Fruit fly (Drosophila melanogaster) whole organism, embryonic: ENCODE results near the gene MSAmiP.

ENCODE experiments used
- Bteb2 ChIP-seq: fragments of 200-800 bp; sonication (Bioruptor generic); optimal IDR thresholded peaks from 2 replicates; lab custom pipeline; 2016; ENCODE audit warnings: missing biosample characterization, missing genetic modification characterization
- CG12155 ChIP-seq: fragments of 200-800 bp; sonication (Bioruptor generic); optimal IDR thresholded peaks from 3 replicates; lab custom pipeline; 2016; ENCODE audit warnings: missing biosample characterization, missing genetic modification characterization
- CG13123 ChIP-seq: fragments of 200-800 bp; sonication (Bioruptor generic); optimal IDR thresholded peaks from 2 replicates; lab custom pipeline; 2016; ENCODE audit warnings: missing biosample characterization, missing genetic modification characterization
- CG14014 ChIP-seq: fragments of 200-800 bp; sonication (Bioruptor generic); IDR thresholded peaks from 2 replicates; pipeline ENCODE4 v1.3.6; 2022; ENCODE audit warnings: missing biosample characterization, missing genetic modification characterization
- CG14667 ChIP-seq: fragments of 200-800 bp; sonication (Bioruptor generic); IDR thresholded peaks from 2 replicates; pipeline ENCODE4 v1.3.6; 2022; ENCODE audit warnings: missing biosample characterization, missing genetic modification characterization
- CG15011 ChIP-seq: fragments of 200-800 bp; sonication (Bioruptor generic); optimal IDR thresholded peaks from 3 replicates; lab custom pipeline; 2018; ENCODE audit warnings: missing biosample characterization, mild to moderate bottlenecking, missing genetic modification characterization
- CG1603 ChIP-seq: fragments of 200-800 bp; sonication (Bioruptor generic); optimal IDR thresholded peaks from 2 replicates; lab custom pipeline; 2019; ENCODE audit warnings: missing biosample characterization, mild to moderate bottlenecking, missing genetic modification characterization, moderate library complexity
- CG16779 ChIP-seq: fragments of 200-800 bp; sonication (Bioruptor generic); IDR thresholded peaks from 2 replicates; pipeline ENCODE4 v1.3.6; 2022; ENCODE audit warnings: missing biosample characterization, missing genetic modification characterization
- CG18262 ChIP-seq: fragments of 200-800 bp; optimal IDR thresholded peaks from 3 replicates; lab custom pipeline; 2019; ENCODE audit warnings: missing biosample characterization, mild to moderate bottlenecking, missing genetic modification characterization, moderate library complexity
- CG2120 ChIP-seq: fragments of 200-800 bp; sonication (Bioruptor generic); optimal IDR thresholded peaks from 3 replicates; lab custom pipeline; 2016; ENCODE audit warnings: missing biosample characterization, missing genetic modification characterization
- CG31224 ChIP-seq: fragments of 200-800 bp; sonication (Bioruptor generic); IDR thresholded peaks from 2 replicates; pipeline ENCODE4 v1.3.6; 2022; ENCODE audit warnings: missing biosample characterization, missing genetic modification characterization
- CG31365 ChIP-seq: fragments of 200-800 bp; sonication (Bioruptor generic); optimal IDR thresholded peaks from 2 replicates; lab custom pipeline; 2018; ENCODE audit warnings: missing biosample characterization, mild to moderate bottlenecking, missing genetic modification characterization
- CG31388 ChIP-seq: fragments of 200-800 bp; sonication (Bioruptor generic); optimal IDR thresholded peaks from 2 replicates; lab custom pipeline; 2016; ENCODE audit warnings: missing biosample characterization, missing genetic modification characterization
- CG3407 ChIP-seq: fragments of 200-800 bp; sonication (Bioruptor generic); optimal IDR thresholded peaks from 2 replicates; lab custom pipeline; 2018; ENCODE audit warnings: missing biosample characterization, mild to moderate bottlenecking, missing genetic modification characterization
- CG3726 ChIP-seq: fragments of 200-800 bp; sonication (Bioruptor generic); IDR thresholded peaks from 3 replicates; pipeline ENCODE4, ENCODE4 v1.3.6; 2022; ENCODE audit warnings: missing biosample characterization, missing genetic modification characterization
- CG5180 ChIP-seq: fragments of 200-800 bp; sonication (Bioruptor generic); optimal IDR thresholded peaks from 3 replicates; lab custom pipeline; 2017; ENCODE audit warnings: missing biosample characterization, missing genetic modification characterization, mild to moderate bottlenecking, moderate library complexity, missing genetic modification reagents
- CG6765 ChIP-seq: fragments of 200-800 bp; sonication (Bioruptor generic); optimal IDR thresholded peaks from 3 replicates; lab custom pipeline; 2017; ENCODE audit warnings: missing biosample characterization, mild to moderate bottlenecking, missing genetic modification characterization
- CG7271 ChIP-seq: fragments of 200-800 bp; sonication (Bioruptor generic); optimal IDR thresholded peaks from 2 replicates; lab custom pipeline; 2018; ENCODE audit warnings: missing biosample characterization, mild to moderate bottlenecking, missing genetic modification characterization, moderate library complexity
- CG7372 ChIP-seq: fragments of 200-800 bp; sonication (Bioruptor generic); IDR thresholded peaks from 2 replicates; pipeline ENCODE4 v1.3.6; 2022; ENCODE audit warnings: missing biosample characterization, missing genetic modification characterization
- CG8281 ChIP-seq: fragments of 200-800 bp; sonication (Bioruptor generic); optimal IDR thresholded peaks from 2 replicates; lab custom pipeline; 2018; ENCODE audit warnings: missing biosample characterization, mild to moderate bottlenecking, missing genetic modification characterization, moderate library complexity
- Dbx ChIP-seq: fragments of 200-800 bp; sonication (Bioruptor generic); IDR thresholded peaks from 3 replicates; pipeline ENCODE4 v1.3.6; 2022; ENCODE audit warnings: missing biosample characterization, missing genetic modification characterization
- Deaf1 ChIP-seq: fragments of 200-800 bp; optimal IDR thresholded peaks from 3 replicates; lab custom pipeline; 2019; ENCODE audit warnings: missing biosample characterization, mild to moderate bottlenecking, missing genetic modification characterization, moderate library complexity
- Dfd ChIP-seq, 2 experiments: fragments of >200 bp; optimal IDR thresholded peaks; 2 replicates each; lab custom pipeline; 2017; ENCODE audit warnings: missing biosample characterization in 2 of 2, missing genetic modification characterization in 2 of 2
- Hand ChIP-seq: fragments of 200-800 bp; sonication (Bioruptor generic); optimal IDR thresholded peaks from 2 replicates; lab custom pipeline; 2017; ENCODE audit warnings: mild to moderate bottlenecking, missing biosample characterization, missing genetic modification reagents, missing genetic modification characterization
- Rfx ChIP-seq: fragments of 200-800 bp; sonication (Bioruptor generic); IDR thresholded peaks from 2 replicates; pipeline ENCODE4 v1.3.6; 2022; ENCODE audit warnings: missing biosample characterization, missing genetic modification characterization
- Sry-δ ChIP-seq: fragments of 200-800 bp; sonication (Bioruptor generic); optimal IDR thresholded peaks from 2 replicates; lab custom pipeline; 2016; ENCODE audit warnings: missing biosample characterization, missing genetic modification characterization
- ap ChIP-seq: fragments of 200-800 bp; sonication (Bioruptor generic); IDR thresholded peaks from 2 replicates; pipeline ENCODE4 v1.3.6; 2022; ENCODE audit warnings: missing biosample characterization, missing genetic modification characterization
- bbx ChIP-seq: fragments of 200-800 bp; sonication (Bioruptor generic); IDR thresholded peaks from 2 replicates; pipeline ENCODE4 v1.3.6; 2022; ENCODE audit warnings: missing biosample characterization, missing genetic modification characterization; ENCODE audit not compliant: partially characterized antibody
- bcd ChIP-seq: fragments of 200-800 bp; sonication (Bioruptor generic); optimal IDR thresholded peaks from 2 replicates; lab custom pipeline; 2017; ENCODE audit warnings: missing biosample characterization, mild to moderate bottlenecking, missing genetic modification characterization
- chinmo ChIP-seq: fragments of 200-800 bp; sonication (Bioruptor generic); IDR thresholded peaks from 4 replicates; pipeline ENCODE4 v1.3.6; 2022; ENCODE audit warnings: missing biosample characterization, missing genetic modification characterization; ENCODE audit not compliant: partially characterized antibody
- crc ChIP-seq: fragments of 200-800 bp; sonication (Bioruptor generic); optimal IDR thresholded peaks from 2 replicates; lab custom pipeline; 2016; ENCODE audit warnings: missing biosample characterization, missing genetic modification characterization
- crp ChIP-seq, 2 experiments: fragments of 200-800 bp; sonication (Bioruptor generic); optimal IDR thresholded peaks; 2 replicates in 1 of 2; 3 replicates in 1 of 2; lab custom pipeline; 2017; ENCODE audit warnings: missing biosample characterization in 2 of 2, missing genetic modification characterization in 2 of 2, mild to moderate bottlenecking in 1 of 2, moderate library complexity in 1 of 2
- dm ChIP-seq: fragments of 200-800 bp; sonication (Bioruptor generic); optimal IDR thresholded peaks from 3 replicates; lab custom pipeline; 2016; ENCODE audit warnings: missing biosample characterization, missing genetic modification characterization
- dmrt11E ChIP-seq: fragments of 200-800 bp; sonication (Bioruptor generic); optimal IDR thresholded peaks from 3 replicates; lab custom pipeline; 2018; ENCODE audit warnings: missing biosample characterization, mild to moderate bottlenecking, missing genetic modification characterization, moderate library complexity
- ems ChIP-seq: fragments of 200-800 bp; sonication (Bioruptor generic); optimal IDR thresholded peaks from 3 replicates; lab custom pipeline; 2016; ENCODE audit warnings: missing biosample characterization, missing genetic modification characterization
- en ChIP-seq: fragments of 200-800 bp; sonication (Bioruptor generic); optimal IDR thresholded peaks from 2 replicates; lab custom pipeline; 2016; ENCODE audit warnings: missing biosample characterization, missing genetic modification characterization
- ewg ChIP-seq: fragments of 200-800 bp; sonication (Bioruptor generic); optimal IDR thresholded peaks from 3 replicates; lab custom pipeline; 2017; ENCODE audit warnings: mild to moderate bottlenecking, missing biosample characterization, missing genetic modification reagents, missing genetic modification characterization
- gfzf ChIP-seq: fragments of 200-800 bp; sonication (Bioruptor generic); optimal IDR thresholded peaks from 2 replicates; lab custom pipeline; 2016; ENCODE audit warnings: missing biosample characterization, mild to moderate bottlenecking, missing genetic modification characterization, moderate library complexity
- gro ChIP-seq: fragments of 200-800 bp; sonication (Bioruptor generic); optimal IDR thresholded peaks from 2 replicates; lab custom pipeline; 2016; ENCODE audit warnings: missing biosample characterization, missing genetic modification characterization
- hkb ChIP-seq, 2 experiments: fragments of 200-800 bp in 1 of 2; fragments of >200 bp in 1 of 2; sonication (Bioruptor generic) in 1 of 2; IDR thresholded peaks in 1 of 2; optimal IDR thresholded peaks in 1 of 2; 2 replicates each; pipeline versions ENCODE4 v1.3.6 to Lab custom; 2017 to 2022; ENCODE audit warnings: missing biosample characterization in 1 of 2, missing genetic modification characterization in 1 of 2
- mam ChIP-seq: fragments of 200-800 bp; sonication (Bioruptor generic); optimal IDR thresholded peaks from 3 replicates; lab custom pipeline; 2016; ENCODE audit warnings: missing biosample characterization, missing genetic modification characterization
- nau ChIP-seq: fragments of 200-800 bp; sonication (Bioruptor generic); optimal IDR thresholded peaks from 3 replicates; lab custom pipeline; 2017; ENCODE audit warnings: missing biosample characterization, mild to moderate bottlenecking, missing genetic modification characterization, missing genetic modification reagents
- nom ChIP-seq: fragments of 200-800 bp; sonication (Bioruptor generic); optimal IDR thresholded peaks from 2 replicates; lab custom pipeline; 2017; ENCODE audit warnings: missing biosample characterization, missing genetic modification characterization, mild to moderate bottlenecking, moderate library complexity, missing genetic modification reagents
- sima ChIP-seq: fragments of 200-800 bp; sonication (Bioruptor generic); optimal IDR thresholded peaks from 2 replicates; lab custom pipeline; 2016; ENCODE audit warnings: missing biosample characterization, missing genetic modification characterization
- sug ChIP-seq: fragments of 200-800 bp; optimal IDR thresholded peaks from 2 replicates; lab custom pipeline; 2019; ENCODE audit warnings: missing biosample characterization, mild to moderate bottlenecking, missing genetic modification characterization, moderate library complexity
- tna ChIP-seq: fragments of 200-800 bp; sonication (Bioruptor generic); IDR thresholded peaks from 2 replicates; pipeline ENCODE4 v1.3.6; 2022; ENCODE audit warnings: missing biosample characterization, missing genetic modification characterization; ENCODE audit not compliant: partially characterized antibody
- ttk ChIP-seq: fragments of 200-800 bp; sonication (Bioruptor generic); IDR thresholded peaks from 2 replicates; pipeline ENCODE4 v2.1.2; 2022; ENCODE audit warnings: missing biosample characterization, missing genetic modification characterization
- unpg ChIP-seq: fragments of 200-800 bp; sonication (Bioruptor generic); optimal IDR thresholded peaks from 3 replicates; lab custom pipeline; 2018; ENCODE audit warnings: missing biosample characterization, mild to moderate bottlenecking, missing genetic modification characterization, moderate library complexity
- vnd ChIP-seq: fragments of 200-800 bp; sonication (Bioruptor generic); IDR thresholded peaks from 3 replicates; pipeline ENCODE4 v1.3.6; 2022; ENCODE audit warnings: missing biosample characterization, missing genetic modification characterization; ENCODE audit not compliant: partially characterized antibody
- zf30C ChIP-seq: fragments of 200-800 bp; sonication (Bioruptor generic); optimal IDR thresholded peaks from 3 replicates; lab custom pipeline; 2018; ENCODE audit warnings: missing biosample characterization, mild to moderate bottlenecking, missing genetic modification characterization

The MSAmiP gene

DNA sequence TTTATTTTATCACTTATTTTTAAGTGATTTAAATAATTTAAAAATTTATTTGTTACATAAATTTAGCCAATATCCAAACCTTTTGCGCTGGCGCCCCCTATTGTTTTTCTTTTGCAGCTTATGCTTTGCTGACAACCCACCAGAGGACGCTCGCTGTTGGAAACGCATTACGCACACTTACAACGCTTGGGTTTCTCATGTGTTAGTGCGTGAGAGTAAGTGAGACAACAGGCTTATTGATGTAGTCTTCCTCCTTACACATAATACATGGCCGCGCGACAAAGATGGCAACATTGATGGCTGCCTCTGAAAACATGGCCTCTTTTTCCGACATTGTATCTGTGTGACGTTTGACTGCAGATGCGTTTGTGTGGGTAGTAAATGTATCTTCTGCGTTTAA lies 26.8 kb downstream of the MSAmiP start (continued):
- TF ChIP-seq CG7372 (GFP tag; lab: Robert Waterston, UW) (peak; percentile 59; the same call in 1 of the 2 replicates), zf30C (GFP tag; lab: Kevin White, UChicago) (peak; percentile 6), CG1603 (tag; lab: Kevin White, UChicago) (peak; percentile 60), en (GFP tag; lab: Kevin White, UChicago) (peak; percentile 16), CG6765 (GFP tag; lab: Kevin White, UChicago) (no peak), sug (tag; lab: Kevin White, UChicago) (peak; percentile 52), CG3407 (GFP tag; lab: Kevin White, UChicago) (no peak), ems (GFP tag; lab: Kevin White, UChicago) (no peak), gro (GFP tag; lab: Kevin White, UChicago) (peak; percentile 35), Dbx (GFP tag; lab: Robert Waterston, UW) (peak; percentile 80), vnd (GFP tag; lab: Robert Waterston, UW) (no peak), nau (GFP tag; lab: Kevin White, UChicago) (no peak), bbx (peak; percentile 64), CG3726 (no peak), tna (GFP tag; lab: Robert Waterston, UW) (peak; percentile 24; the same call in 1 of the 2 replicates), crc (no peak), gfzf (GFP tag; lab: Kevin White, UChicago) (no peak), Bteb2 (GFP tag; lab: Kevin White, UChicago) (no peak), unpg (GFP tag; lab: Kevin White, UChicago) (peak; percentile 52), CG18262 (tag; lab: Kevin White, UChicago) (peak; percentile 54), hkb (optimal IDR thresholded peaks at IDR 0.05; lab: Kevin White, UChicago) (no peak), hkb (GFP tag; IDR thresholded peaks at IDR 0.05; lab: Robert Waterston, UW) (peak; percentile 38; the same call in 1 of the 2 replicates), Hand (no peak), CG14014 (GFP tag; lab: Robert Waterston, UW) (peak; percentile 17; the same call in 1 of the 2 replicates), nom (GFP tag; lab: Kevin White, UChicago) (no peak), dmrt11E (tag; lab: Kevin White, UChicago) (peak; percentile 54), ewg (GFP tag; lab: Kevin White, UChicago) (peak; percentile 98), CG15011 (GFP tag; lab: Kevin White, UChicago) (no peak), CG2120 (peak; percentile 44), CG12155 (peak; percentile 34), CG31365 (tag; lab: Kevin White, UChicago) (no peak), ap (GFP tag; lab: Robert Waterston, UW) (peak; percentile 42; the same call in 1 of the 2 replicates), CG14667 (GFP tag; lab: Robert Waterston, UW) (peak; percentile 54), crp (GFP tag; optimal IDR thresholded peaks at IDR 0.05; lab: Kevin White, UChicago) (no peak), Sry-δ (GFP tag; lab: Kevin White, UChicago) (no peak), dm (GFP tag; lab: Kevin White, UChicago) (peak; percentile 19), CG8281 (tag; lab: Kevin White, UChicago) (no peak), Rfx (GFP tag; lab: Robert Waterston, UW) (peak; percentile 84), Dfd (GFP tag; optimal IDR thresholded peaks at IDR 0.05; lab: Kevin White, UChicago) (peak in 1 of 2 experiments; percentile 39), Deaf1 (tag; lab: Kevin White, UChicago) (peak; percentile 65), CG16779 (GFP tag; lab: Robert Waterston, UW) (0 out of 2 replicates have a peak, but pooled peaks have one; percentile 34), chinmo (GFP tag; lab: Robert Waterston, UW) (peak; percentile 96), CG31388 (GFP tag; lab: Kevin White, UChicago) (peak; percentile 42), CG31224 (GFP tag; lab: Robert Waterston, UW) (no peak), CG13123 (GFP tag; lab: Kevin White, UChicago) (peak; percentile 18), CG5180 (GFP tag; lab: Kevin White, UChicago) (no peak), mam (GFP tag; lab: Kevin White, UChicago) (peak; percentile 52), sima (GFP tag; lab: Kevin White, UChicago) (no peak), CG7271 (tag; lab: Kevin White, UChicago) (no peak), bcd (GFP tag; lab: Kevin White, UChicago) (peak; percentile 53), ttk (GFP tag; lab: Robert Waterston, UW) (peak; percentile 51; the same call in 1 of the 2 replicates)
